Fruit fly (Drosophila melanogaster) whole organism, embryonic: ENCODE data around the gene CG42258.

Experiments
- Atf3 ChIP-seq: fragments of 200-800 bp; sonication (Bioruptor generic); optimal IDR thresholded peaks from 3 replicates; lab custom pipeline; 2016; ENCODE audit warnings: missing biosample characterization, missing genetic modification characterization
- B-H1 ChIP-seq: fragments of 200-800 bp; sonication (Bioruptor generic); IDR thresholded peaks from 3 replicates; pipeline ENCODE4 v1.3.6; 2022; ENCODE audit warnings: missing biosample characterization, missing genetic modification characterization
- CG10209 ChIP-seq: fragments of 200-800 bp; sonication (Bioruptor generic); optimal IDR thresholded peaks from 3 replicates; lab custom pipeline; 2017; ENCODE audit warnings: missing biosample characterization, mild to moderate bottlenecking, missing genetic modification characterization, missing genetic modification reagents
- CG11504 ChIP-seq: fragments of 200-800 bp; sonication (Bioruptor generic); optimal IDR thresholded peaks from 3 replicates; lab custom pipeline; 2019; ENCODE audit warnings: missing biosample characterization, mild to moderate bottlenecking, missing genetic modification characterization, moderate library complexity
- CG12391 ChIP-seq: fragments of 200-800 bp; sonication (Bioruptor generic); optimal IDR thresholded peaks from 3 replicates; lab custom pipeline; 2018; ENCODE audit warnings: missing biosample characterization, mild to moderate bottlenecking, missing genetic modification characterization, moderate library complexity
- CG13775 ChIP-seq: fragments of 200-800 bp; sonication (Bioruptor generic); optimal IDR thresholded peaks from 3 replicates; lab custom pipeline; 2017; ENCODE audit warnings: missing biosample characterization, mild to moderate bottlenecking, missing genetic modification characterization
- CG14860 ChIP-seq: fragments of 200-800 bp; sonication (Bioruptor generic); IDR thresholded peaks from 3 replicates; pipeline ENCODE4 v1.3.6; 2022; ENCODE audit warnings: missing biosample characterization, missing genetic modification characterization; ENCODE audit not compliant: partially characterized antibody
- CG16863 ChIP-seq: fragments of 200-800 bp; sonication (Bioruptor generic); optimal IDR thresholded peaks from 3 replicates; lab custom pipeline; 2016; ENCODE audit warnings: missing biosample characterization, missing genetic modification characterization
- CG31441 ChIP-seq: fragments of 200-800 bp; sonication (Bioruptor generic); IDR thresholded peaks from 2 replicates; pipeline ENCODE4 v1.3.6; 2022; ENCODE audit warnings: missing biosample characterization, missing genetic modification characterization
- CG42726 ChIP-seq: fragments of 200-800 bp; sonication (Bioruptor generic); IDR thresholded peaks from 2 replicates; pipeline ENCODE4 v1.3.6; 2022; ENCODE audit warnings: missing biosample characterization, missing genetic modification characterization; ENCODE audit not compliant: partially characterized antibody
- CG4282 ChIP-seq: fragments of 200-800 bp; sonication (Bioruptor generic); optimal IDR thresholded peaks from 2 replicates; lab custom pipeline; 2016; ENCODE audit warnings: missing biosample characterization, missing genetic modification characterization
- CG4820 ChIP-seq: fragments of 200-800 bp; sonication (Bioruptor generic); optimal IDR thresholded peaks from 3 replicates; lab custom pipeline; 2016; ENCODE audit warnings: missing biosample characterization, missing genetic modification characterization
- CG5245 ChIP-seq: fragments of 200-800 bp; sonication (Bioruptor generic); optimal IDR thresholded peaks from 3 replicates; lab custom pipeline; 2016; ENCODE audit warnings: missing biosample characterization, missing genetic modification characterization
- CG6654 ChIP-seq: fragments of 200-800 bp; sonication (Bioruptor generic); optimal IDR thresholded peaks from 2 replicates; lab custom pipeline; 2017; ENCODE audit warnings: missing biosample characterization, mild to moderate bottlenecking, missing genetic modification characterization
- CG6765 ChIP-seq: fragments of 200-800 bp; sonication (Bioruptor generic); optimal IDR thresholded peaks from 3 replicates; lab custom pipeline; 2017; ENCODE audit warnings: missing biosample characterization, mild to moderate bottlenecking, missing genetic modification characterization
- CG9437 ChIP-seq: fragments of 200-800 bp; sonication (Bioruptor generic); optimal IDR thresholded peaks from 2 replicates; lab custom pipeline; 2018; ENCODE audit warnings: missing biosample characterization, mild to moderate bottlenecking, missing genetic modification characterization
- CoRest ChIP-seq: fragments of 200-800 bp; sonication (Bioruptor generic); optimal IDR thresholded peaks from 3 replicates; lab custom pipeline; 2018; ENCODE audit warnings: missing biosample characterization, mild to moderate bottlenecking, missing genetic modification characterization, moderate library complexity
- D19A ChIP-seq: fragments of 200-800 bp; optimal IDR thresholded peaks from 3 replicates; lab custom pipeline; 2019; ENCODE audit warnings: missing biosample characterization, mild to moderate bottlenecking, missing genetic modification characterization, moderate library complexity
- Dad ChIP-seq: fragments of 200-800 bp; sonication (Bioruptor generic); optimal IDR thresholded peaks from 3 replicates; lab custom pipeline; 2016; ENCODE audit warnings: missing biosample characterization, missing genetic modification characterization
- Dfd ChIP-seq, 2 experiments: fragments of >200 bp; optimal IDR thresholded peaks; 2 replicates each; lab custom pipeline; 2017; ENCODE audit warnings: missing biosample characterization in 2 of 2, missing genetic modification characterization in 2 of 2
- E2f1 ChIP-seq: fragments of 200-800 bp; sonication (Bioruptor generic); IDR thresholded peaks from 2 replicates; pipeline ENCODE4 v1.3.6; 2022; ENCODE audit warnings: missing biosample characterization, missing genetic modification characterization
- Fer1 ChIP-seq: fragments of 200-800 bp; sonication (Bioruptor generic); optimal IDR thresholded peaks from 2 replicates; lab custom pipeline; 2017; ENCODE audit warnings: missing biosample characterization, mild to moderate bottlenecking, missing genetic modification characterization
- H15 ChIP-seq: fragments of 200-800 bp; sonication (Bioruptor generic); IDR thresholded peaks from 3 replicates; pipeline ENCODE4 v1.3.6; 2022; ENCODE audit warnings: missing biosample characterization, missing genetic modification characterization
- Hr51 ChIP-seq, 2 experiments: fragments of 200-800 bp; sonication (Bioruptor generic); optimal IDR thresholded peaks; 2 replicates in 1 of 2; 3 replicates in 1 of 2; lab custom pipeline; 2016 to 2018; ENCODE audit warnings: missing biosample characterization in 2 of 2, missing genetic modification characterization in 2 of 2, mild to moderate bottlenecking in 1 of 2, moderate library complexity in 1 of 2
- Mes4 ChIP-seq: fragments of 200-800 bp; sonication (Bioruptor generic); optimal IDR thresholded peaks from 2 replicates; lab custom pipeline; 2016; ENCODE audit warnings: missing biosample characterization, missing genetic modification characterization
- Nf-YC ChIP-seq: fragments of 200-800 bp; optimal IDR thresholded peaks from 3 replicates; lab custom pipeline; 2019; ENCODE audit warnings: missing biosample characterization, mild to moderate bottlenecking, missing genetic modification characterization, moderate library complexity
- Ssrp ChIP-seq: fragments of 200-800 bp; sonication (Bioruptor generic); optimal IDR thresholded peaks from 2 replicates; lab custom pipeline; 2018; ENCODE audit warnings: missing biosample characterization, mild to moderate bottlenecking, missing genetic modification characterization, moderate library complexity
- TFAM ChIP-seq: fragments of 200-800 bp; sonication (Bioruptor generic); optimal IDR thresholded peaks from 2 replicates; lab custom pipeline; 2017; ENCODE audit warnings: missing biosample characterization, missing genetic modification characterization, inconsistent platforms
- ab ChIP-seq: fragments of 200-800 bp; sonication (Bioruptor generic); optimal IDR thresholded peaks from 2 replicates; lab custom pipeline; 2016; ENCODE audit warnings: missing biosample characterization, missing genetic modification characterization
- amos ChIP-seq: fragments of 200-800 bp; sonication (Bioruptor generic); IDR thresholded peaks from 2 replicates; pipeline ENCODE4 v1.3.6; 2022; ENCODE audit warnings: missing biosample characterization, missing genetic modification characterization; ENCODE audit not compliant: partially characterized antibody
- ase ChIP-seq: fragments of 200-800 bp; sonication (Bioruptor generic); IDR thresholded peaks from 3 replicates; pipeline ENCODE4 v1.3.6; 2022; ENCODE audit warnings: missing biosample characterization, missing genetic modification characterization
- btn ChIP-seq: fragments of 200-800 bp; sonication (Bioruptor generic); optimal IDR thresholded peaks from 2 replicates; lab custom pipeline; 2016; ENCODE audit warnings: missing biosample characterization, missing genetic modification characterization
- croc ChIP-seq: fragments of 200-800 bp; sonication (Bioruptor generic); conservative IDR thresholded peaks from 3 replicates; pipeline ENCODE4 v1.3.6; 2022; ENCODE audit warnings: missing biosample characterization, missing genetic modification characterization
- dysf ChIP-seq: fragments of 200-800 bp; sonication (Bioruptor generic); IDR thresholded peaks from 3 replicates; pipeline ENCODE4 v1.3.6; 2022; ENCODE audit warnings: missing biosample characterization, missing genetic modification characterization
- emc ChIP-seq: fragments of 200-800 bp; sonication (Bioruptor generic); optimal IDR thresholded peaks from 2 replicates; lab custom pipeline; 2016; ENCODE audit warnings: missing biosample characterization, missing genetic modification characterization
- eyg ChIP-seq: fragments of 200-800 bp; sonication (Bioruptor generic); optimal IDR thresholded peaks from 3 replicates; lab custom pipeline; 2016; ENCODE audit warnings: missing biosample characterization, missing genetic modification characterization
- gem ChIP-seq: fragments of 200-800 bp; sonication (Bioruptor generic); optimal IDR thresholded peaks from 2 replicates; lab custom pipeline; 2019; ENCODE audit warnings: missing biosample characterization, mild to moderate bottlenecking, missing genetic modification characterization, moderate library complexity
- grau ChIP-seq: fragments of 200-800 bp; optimal IDR thresholded peaks from 3 replicates; lab custom pipeline; 2019; ENCODE audit warnings: missing biosample characterization, mild to moderate bottlenecking, missing genetic modification characterization, moderate library complexity
- hb ChIP-seq: fragments of 200-800 bp; sonication (Bioruptor generic); IDR thresholded peaks from 3 replicates; pipeline ENCODE4 v1.3.6; 2022; ENCODE audit warnings: missing biosample characterization, missing genetic modification characterization; ENCODE audit not compliant: partially characterized antibody
- ken ChIP-seq: fragments of 200-800 bp; sonication (Bioruptor generic); IDR thresholded peaks from 3 replicates; pipeline ENCODE4 v1.3.6; 2022; ENCODE audit warnings: missing biosample characterization, missing genetic modification characterization
- kni ChIP-seq: fragments of 200-800 bp; sonication (Bioruptor generic); optimal IDR thresholded peaks from 3 replicates; lab custom pipeline; 2017; ENCODE audit warnings: mild to moderate bottlenecking, missing biosample characterization, missing genetic modification reagents, missing genetic modification characterization
- lilli ChIP-seq: fragments of 200-800 bp; sonication (Bioruptor generic); optimal IDR thresholded peaks from 3 replicates; lab custom pipeline; 2016; ENCODE audit warnings: missing biosample characterization, missing genetic modification characterization
- lola ChIP-seq, 3 experiments: fragments of >200 bp in 2 of 3; fragments of 200-800 bp in 1 of 3; sonication (Bioruptor generic) in 1 of 3; optimal IDR thresholded peaks; 2 replicates each; lab custom pipeline; 2017 to 2019; ENCODE audit warnings: missing biosample characterization in 3 of 3, missing genetic modification characterization in 3 of 3, mild to moderate bottlenecking in 1 of 3, moderate library complexity in 1 of 3
- onecut ChIP-seq: fragments of 200-800 bp; sonication (Bioruptor generic); IDR thresholded peaks from 2 replicates; pipeline ENCODE4 v1.3.6; 2022; ENCODE audit warnings: missing biosample characterization, missing genetic modification characterization
- pho ChIP-seq: fragments of 200-800 bp; sonication (Bioruptor generic); optimal IDR thresholded peaks from 2 replicates; lab custom pipeline; 2016; ENCODE audit warnings: missing biosample characterization, missing genetic modification characterization
- slbo ChIP-seq: fragments of 200-800 bp; sonication (Bioruptor generic); IDR thresholded peaks from 2 replicates; pipeline ENCODE4 v1.3.6; 2022; ENCODE audit warnings: missing biosample characterization, missing genetic modification characterization
- slp2 ChIP-seq: fragments of 200-800 bp; sonication (Bioruptor generic); optimal IDR thresholded peaks from 2 replicates; lab custom pipeline; 2016; ENCODE audit warnings: missing biosample characterization, missing genetic modification characterization
- ssp ChIP-seq: fragments of 200-800 bp; sonication (Bioruptor generic); IDR thresholded peaks from 2 replicates; pipeline ENCODE4 v1.3.6; 2022; ENCODE audit warnings: missing biosample characterization, missing genetic modification characterization
- stc ChIP-seq: fragments of 200-800 bp; sonication (Bioruptor generic); IDR thresholded peaks from 2 replicates; pipeline ENCODE4 v1.3.6; 2022; ENCODE audit warnings: missing biosample characterization, missing genetic modification characterization

CG42258 gene

dm6 chrX:12462936-12463558 lies at the start of gene CG42258, which contains the start of gene Rab40 (continued):
- TF ChIP-seq btn (GFP tag; lab: Kevin White, UChicago): no peak
- no peak for TF ChIP-seq stc (GFP tag; lab: Robert Waterston, UW)
- peak; percentile 43 for TF ChIP-seq slbo (GFP tag; lab: Robert Waterston, UW)
- peak; percentile 38; the same call in 2 of the 3 replicates for TF ChIP-seq CG14860 (GFP tag; lab: Robert Waterston, UW)
- no peak for TF ChIP-seq Fer1 (GFP tag; lab: Kevin White, UChicago)
- TF ChIP-seq CG5245 (GFP tag; lab: Kevin White, UChicago): peak; percentile 21
- peak; percentile 43 for TF ChIP-seq CG9437
- TF ChIP-seq Nf-YC (tag; lab: Kevin White, UChicago): peak; percentile 31
- TF ChIP-seq CG16863 (GFP tag; lab: Kevin White, UChicago): peak; percentile 24
- no peak for TF ChIP-seq CG6654 (GFP tag; lab: Kevin White, UChicago)
- TF ChIP-seq H15 (GFP tag; lab: Robert Waterston, UW): no peak; the same call in 2 of the 3 replicates
- TF ChIP-seq kni (GFP tag; lab: Kevin White, UChicago): peak; percentile 8
- no peak for TF ChIP-seq TFAM (GFP tag; lab: Kevin White, UChicago)
- peak; percentile 69 for TF ChIP-seq lilli (GFP tag; lab: Kevin White, UChicago)
- no peak for TF ChIP-seq croc (GFP tag; lab: Robert Waterston, UW)
- peak; percentile 48 for TF ChIP-seq CG10209 (GFP tag; lab: Kevin White, UChicago)
- TF ChIP-seq slp2 (GFP tag; lab: Kevin White, UChicago): no peak
- TF ChIP-seq Dad: peak; percentile 21
- no peak for TF ChIP-seq E2f1 (GFP tag; lab: Robert Waterston, UW)
- no peak for TF ChIP-seq ase (GFP tag; lab: Robert Waterston, UW)
- peak; percentile 32 for TF ChIP-seq CG4820
- peak; percentile 65; the same call in 1 of the 3 replicates for TF ChIP-seq ken (GFP tag; lab: Robert Waterston, UW)
- TF ChIP-seq onecut (GFP tag; lab: Robert Waterston, UW): no peak
- TF ChIP-seq CG4282 (GFP tag; lab: Kevin White, UChicago): no peak
- no peak for TF ChIP-seq eyg (GFP tag; lab: Kevin White, UChicago)
- 0 out of 2 replicates have a peak, but pooled peaks have one; percentile 26 for TF ChIP-seq CG42726 (GFP tag; lab: Robert Waterston, UW)
- TF ChIP-seq B-H1 (GFP tag; lab: Robert Waterston, UW): no peak
- peak; percentile 3 for TF ChIP-seq Ssrp (tag; lab: Kevin White, UChicago)
- TF ChIP-seq amos (GFP tag; lab: Robert Waterston, UW): peak; percentile 53; the same call in 1 of the 2 replicates
- peak; percentile 66 for TF ChIP-seq pho (GFP tag; lab: Kevin White, UChicago)
- TF ChIP-seq CG31441 (GFP tag; lab: Robert Waterston, UW): peak; percentile 37; the same call in 1 of the 2 replicates
- peak in 1 of 3 experiments; percentile 47 for TF ChIP-seq lola (GFP tag; optimal IDR thresholded peaks at IDR 0.05; lab: Kevin White, UChicago)
- TF ChIP-seq emc (GFP tag; lab: Kevin White, UChicago): no peak
- TF ChIP-seq Dfd (GFP tag; optimal IDR thresholded peaks at IDR 0.05; lab: Kevin White, UChicago): no peak

DNA sequence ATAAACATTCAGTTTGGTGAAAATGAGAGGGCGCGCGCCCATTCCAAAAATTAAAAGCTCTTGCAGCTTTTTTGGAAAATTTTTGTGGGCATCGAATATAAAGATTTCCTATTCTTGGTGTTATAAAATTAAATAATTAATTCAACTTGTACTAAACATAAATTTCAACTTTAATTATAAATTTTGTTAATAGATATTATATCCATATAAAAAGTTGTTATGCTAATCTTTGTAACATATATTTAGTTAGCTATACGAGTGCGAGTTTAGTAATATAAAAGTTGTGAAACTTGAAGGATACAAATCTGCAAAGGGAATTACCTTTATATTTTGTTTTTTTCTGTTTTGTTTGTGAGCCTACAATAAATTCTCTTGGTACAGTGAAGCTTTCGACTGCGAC lies 31.9 kb upstream of the CG42258 start:
- TF ChIP-seq hb (no peak), Mes4 (GFP tag; lab: Kevin White, UChicago) (no peak), CG31441 (GFP tag; lab: Robert Waterston, UW) (peak; percentile 43; the same call in 1 of the 2 replicates), Ssrp (tag; lab: Kevin White, UChicago) (peak; percentile 4), dysf (0 out of 3 replicates have a peak, but pooled peaks have one; percentile 34), D19A (peak; percentile 11), gem (tag; lab: Kevin White, UChicago) (peak; percentile 63), CG11504 (peak; percentile 50), CG13775 (GFP tag; lab: Kevin White, UChicago) (no peak), CG6765 (GFP tag; lab: Kevin White, UChicago) (no peak), grau (peak; percentile 56), CoRest (tag; lab: Kevin White, UChicago) (peak; percentile 24), CG12391 (tag; lab: Kevin White, UChicago) (peak; percentile 24), ab (GFP tag; lab: Kevin White, UChicago) (no peak), Atf3 (GFP tag; lab: Kevin White, UChicago) (no peak), Hr51 (GFP tag; optimal IDR thresholded peaks at IDR 0.05; lab: Kevin White, UChicago) (peak in 1 of 2 experiments; percentile 62), ssp (no peak)
